Fruit fly (Drosophila melanogaster): ENCODE data around the gene CG5412.

DNA sequence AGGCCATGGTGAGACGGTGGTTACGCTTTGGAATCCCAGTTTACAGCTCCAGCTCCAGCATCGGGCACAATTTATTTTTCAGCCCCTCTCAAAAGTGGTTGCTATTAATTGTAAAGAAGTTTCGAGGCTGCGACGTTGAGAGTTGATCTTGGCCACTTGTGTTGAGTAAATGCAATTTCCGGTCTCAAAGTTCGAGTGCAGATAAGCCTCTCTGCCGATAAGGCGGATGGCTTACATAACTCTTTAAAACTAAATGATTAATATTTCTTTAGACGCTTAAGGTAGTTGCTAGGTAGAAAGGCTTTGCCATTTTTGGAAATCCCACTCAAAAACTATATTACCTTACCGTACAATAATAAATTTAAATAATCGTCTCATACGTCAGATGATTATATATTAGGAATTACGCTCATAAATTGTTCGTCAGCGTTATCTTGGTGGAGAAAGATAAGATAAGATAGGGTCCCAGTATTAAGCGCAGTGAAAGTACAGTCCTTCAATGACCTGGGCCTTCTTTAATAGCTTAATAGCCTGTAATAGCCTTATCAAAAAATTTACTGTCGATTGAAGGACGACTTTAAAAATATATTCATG lies 28.8 kb downstream of the CG5412 start:
- TF ChIP-seq CG8089 (GFP tag; optimal IDR thresholded peaks at IDR 0.05) (no peak), Dp (GFP tag; optimal IDR thresholded peaks at IDR 0.05) (no peak), Hmr (GFP tag; optimal IDR thresholded peaks at IDR 0.05) (no peak)

Data from whole organism, embryonic.